Comparison of ENCODE assay signal across 2 worm cellular contexts in genomic region chrIII:1934141-1934540, ce11.
TF ChIP-seq lines count a peak whose summit lies in the region.

No protein-coding gene starts in this region.

TF ChIP-seq in whole organism, L4 larva, 104 proteins besides CTCF, POLR2A, EP300 and RAD21:
- TF ChIP-seq cey-2 (tag; optimal IDR thresholded peaks at IDR 0.05; lab: Kevin White, UChicago; ENCODE audit: borderline replicate concordance, insufficient read depth) (no peak), dve-1 (tag; optimal IDR thresholded peaks at IDR 0.05; lab: Kevin White, UChicago; ENCODE audit: insufficient read depth) (no peak), aha-1 (tag; lab: Kevin White, UChicago) (peak; percentile 52), set-16 (GFP tag; IDR thresholded peaks at IDR 0.05; lab: Robert Waterston, UW) (peak; percentile 84), skn-1 (tag; optimal IDR thresholded peaks at IDR 0.05; lab: Kevin White, UChicago) (no peak), F44E2.7 (GFP tag; IDR thresholded peaks at IDR 0.05; lab: Robert Waterston, UW) (no peak)

TF ChIP-seq in whole organism, young adult, 124 proteins besides CTCF, POLR2A, EP300 and RAD21:
- TF ChIP-seq zfh-2 (GFP tag; conservative IDR thresholded peaks at IDR 0.05; lab: Robert Waterston, UW), result peak; percentile 74
- no peak for TF ChIP-seq hlh-26 (GFP tag; conservative IDR thresholded peaks at IDR 0.05; lab: Robert Waterston, UW)
- peak; percentile 50; the same call in 1 of the 2 replicates for TF ChIP-seq egrh-3 (GFP tag; IDR thresholded peaks at IDR 0.05; lab: Robert Waterston, UW)
- TF ChIP-seq pha-4 (tag; optimal IDR thresholded peaks at IDR 0.05; lab: Kevin White, UChicago), result no peak
- no peak for TF ChIP-seq snpc-1.3 (tag; optimal IDR thresholded peaks at IDR 0.05; lab: Kevin White, UChicago; ENCODE audit: insufficient read depth)
- TF ChIP-seq ets-4 (GFP tag; optimal IDR thresholded peaks at IDR 0.05; lab: Kevin White, UChicago), result no peak
- TF ChIP-seq tlf-1 (GFP tag; optimal IDR thresholded peaks at IDR 0.05; lab: Kevin White, UChicago), result no peak
